Worm (Caenorhabditis elegans) whole organism, early embryonic: ENCODE measurements around the gene sars-2.

Source experiments
- aly-1 ChIP-seq: sonication (generic microtip); optimal IDR thresholded peaks from 2 replicates; lab custom pipeline; 2016; ENCODE audit warnings: missing genetic modification characterization, missing compliant biosample characterization
- ama-1 ChIP-seq: fragments of 150-350 bp; optimal IDR thresholded peaks from 2 replicates; lab custom pipeline; 2014
- ceh-13 ChIP-seq: fragments of 200-800 bp; sonication (Bioruptor generic); optimal IDR thresholded peaks from 2 replicates; lab custom pipeline; 2018; ENCODE audit warnings: mild to moderate bottlenecking, missing genetic modification characterization, missing compliant biosample characterization
- ceh-36 ChIP-seq: sonication (generic microtip); optimal IDR thresholded peaks from 2 replicates; lab custom pipeline; 2016; ENCODE audit warnings: missing genetic modification characterization, inconsistent platforms, missing compliant biosample characterization
- hmbx-1 ChIP-seq: sonication (generic microtip); optimal IDR thresholded peaks from 2 replicates; lab custom pipeline; 2016; ENCODE audit warnings: mild to moderate bottlenecking, missing genetic modification characterization, missing compliant biosample characterization
- pes-1 ChIP-seq: fragments of 200-800 bp; sonication (Bioruptor generic); IDR thresholded peaks from 2 replicates; pipeline ENCODE4 v1.3.6; 2022; ENCODE audit warnings: missing genetic modification reagents, missing genetic modification characterization, missing compliant biosample characterization
- scrt-1 ChIP-seq: fragments of 200-800 bp; sonication (Bioruptor generic); IDR thresholded peaks from 2 replicates; pipeline ENCODE4 v1.3.6; 2022; ENCODE audit warnings: missing genetic modification characterization, missing compliant biosample characterization
- sea-1 ChIP-seq: fragments of 200-800 bp; sonication (Bioruptor generic); conservative IDR thresholded peaks from 2 replicates; pipeline ENCODE4 v1.3.6; 2022; ENCODE audit warnings: missing genetic modification characterization, missing compliant biosample characterization
- tbx-37 ChIP-seq: fragments of 200-800 bp; sonication (Bioruptor generic); conservative IDR thresholded peaks from 2 replicates; pipeline ENCODE4 v1.3.6; 2022; ENCODE audit warnings: missing genetic modification reagents, missing genetic modification characterization, missing compliant biosample characterization

DNA sequence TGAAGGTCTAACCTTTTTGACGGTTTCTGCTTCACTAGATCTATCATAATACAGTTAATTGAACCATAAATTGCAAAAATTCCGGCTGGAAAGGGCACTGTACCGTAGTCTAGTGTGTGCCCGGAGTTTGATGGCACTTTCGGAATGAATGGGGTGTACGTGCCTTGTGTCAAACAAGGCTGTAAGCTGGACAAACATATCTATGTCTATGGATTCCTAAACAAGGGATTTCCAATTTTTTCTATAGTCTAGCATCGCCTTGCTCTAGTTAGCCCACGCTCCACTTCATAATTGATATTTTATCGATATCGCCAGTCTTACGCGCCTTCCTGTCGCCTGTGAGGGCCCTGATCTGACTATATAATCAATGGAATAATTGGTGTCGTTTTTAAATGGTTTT, 10.9 kb upstream of the sars-2 start, which contains the start of gene oac-52:
- no peak for TF ChIP-seq pes-1 (GFP tag; lab: Robert Waterston, UW)
- no peak for TF ChIP-seq ceh-13 (GFP tag; lab: Kevin White, UChicago)
- no peak for TF ChIP-seq tbx-37 (GFP tag; lab: Robert Waterston, UW)
- no peak for TF ChIP-seq ama-1
- TF ChIP-seq hmbx-1 (tag; lab: Kevin White, UChicago), result no peak
- no peak for TF ChIP-seq ceh-36 (tag; lab: Kevin White, UChicago)
- no peak for TF ChIP-seq aly-1 (tag; lab: Kevin White, UChicago)
- TF ChIP-seq sea-1 (GFP tag; lab: Robert Waterston, UW), result no peak
- no peak for TF ChIP-seq scrt-1 (GFP tag; lab: Robert Waterston, UW)
